Fruit fly (Drosophila melanogaster) whole organism, prepupa: Measurements from ENCODE around the gene CG3655.

Source experiments
- Blimp-1 ChIP-seq: fragments of 200-800 bp; sonication (Bioruptor generic); optimal IDR thresholded peaks from 3 replicates; lab custom pipeline; 2017; ENCODE audit warnings: missing biosample characterization, missing genetic modification characterization, mild to moderate bottlenecking, moderate library complexity, missing genetic modification reagents
- CG10631 ChIP-seq: fragments of 200-800 bp; sonication (Bioruptor generic); optimal IDR thresholded peaks from 2 replicates; lab custom pipeline; 2016; ENCODE audit warnings: missing biosample characterization, missing genetic modification characterization
- CG10669 ChIP-seq: fragments of 200-800 bp; sonication (Bioruptor generic); optimal IDR thresholded peaks from 3 replicates; lab custom pipeline; 2018; ENCODE audit warnings: missing biosample characterization, mild to moderate bottlenecking, missing genetic modification characterization, moderate library complexity
- CG11294 ChIP-seq: fragments of 200-800 bp; sonication (Bioruptor generic); IDR thresholded peaks from 2 replicates; pipeline ENCODE4 v1.3.6; 2022; ENCODE audit warnings: missing biosample characterization, missing genetic modification characterization
- CG11762 ChIP-seq: fragments of 200-800 bp; sonication (Bioruptor generic); optimal IDR thresholded peaks from 3 replicates; lab custom pipeline; 2016; ENCODE audit warnings: missing biosample characterization, missing genetic modification characterization; ENCODE audit not compliant: insufficient read depth
- CG11902 ChIP-seq: fragments of 200-800 bp; sonication (Bioruptor generic); optimal IDR thresholded peaks from 3 replicates; lab custom pipeline; 2016; ENCODE audit warnings: missing biosample characterization, missing genetic modification characterization
- CG15336 ChIP-seq: fragments of 200-800 bp; sonication (Bioruptor generic); IDR thresholded peaks from 2 replicates; pipeline ENCODE4 v1.3.6; 2022; ENCODE audit warnings: missing biosample characterization, missing genetic modification characterization
- CG1621 ChIP-seq: fragments of 200-800 bp; sonication (Bioruptor generic); optimal IDR thresholded peaks from 3 replicates; lab custom pipeline; 2018; ENCODE audit warnings: missing biosample characterization, mild to moderate bottlenecking, missing genetic modification characterization
- CG16779 ChIP-seq: fragments of 200-800 bp; sonication (Bioruptor generic); optimal IDR thresholded peaks from 3 replicates; lab custom pipeline; 2017; ENCODE audit warnings: missing biosample characterization, mild to moderate bottlenecking, missing genetic modification characterization
- CG31627 ChIP-seq: fragments of 200-800 bp; sonication (Bioruptor generic); optimal IDR thresholded peaks from 3 replicates; lab custom pipeline; 2016; ENCODE audit warnings: missing biosample characterization, missing genetic modification characterization
- CG34406 ChIP-seq: fragments of 200-800 bp; sonication (Bioruptor generic); optimal IDR thresholded peaks from 3 replicates; lab custom pipeline; 2016; ENCODE audit warnings: missing biosample characterization, missing genetic modification characterization
- CG3919 ChIP-seq: fragments of 200-800 bp; sonication (Bioruptor generic); optimal IDR thresholded peaks from 3 replicates; lab custom pipeline; 2016; ENCODE audit warnings: missing biosample characterization, missing genetic modification characterization
- CG4318 ChIP-seq: fragments of 200-800 bp; sonication (Bioruptor generic); optimal IDR thresholded peaks from 3 replicates; lab custom pipeline; 2017; ENCODE audit warnings: missing biosample characterization, mild to moderate bottlenecking, missing genetic modification characterization
- CG6163 ChIP-seq: fragments of 200-800 bp; sonication (Bioruptor generic); IDR thresholded peaks from 3 replicates; pipeline ENCODE4 v1.3.6; 2022; ENCODE audit warnings: missing biosample characterization, missing genetic modification characterization
- CG6276 ChIP-seq: fragments of 200-800 bp; sonication (Bioruptor generic); optimal IDR thresholded peaks from 2 replicates; lab custom pipeline; 2017; ENCODE audit warnings: missing biosample characterization, mild to moderate bottlenecking, missing genetic modification characterization
- CG6808 ChIP-seq: fragments of 200-800 bp; sonication (Bioruptor generic); optimal IDR thresholded peaks from 3 replicates; lab custom pipeline; 2017; ENCODE audit warnings: missing biosample characterization, missing genetic modification characterization, mild to moderate bottlenecking, moderate library complexity, missing genetic modification reagents
- CG6854 ChIP-seq: fragments of 200-800 bp; sonication (Bioruptor generic); optimal IDR thresholded peaks from 2 replicates; lab custom pipeline; 2017; ENCODE audit warnings: missing biosample characterization, mild to moderate bottlenecking, missing genetic modification characterization
- CG7368 ChIP-seq: fragments of 200-800 bp; sonication (Bioruptor generic); optimal IDR thresholded peaks from 3 replicates; lab custom pipeline; 2016; ENCODE audit warnings: missing biosample characterization, missing genetic modification characterization
- CG8319 ChIP-seq: fragments of 200-800 bp; sonication (Bioruptor generic); optimal IDR thresholded peaks from 3 replicates; lab custom pipeline; 2016; ENCODE audit warnings: missing biosample characterization, missing genetic modification characterization
- CG8632 ChIP-seq: fragments of 200-800 bp; sonication (Bioruptor generic); optimal IDR thresholded peaks from 3 replicates; lab custom pipeline; 2016; ENCODE audit warnings: missing biosample characterization, missing genetic modification characterization
- CG9139 ChIP-seq: fragments of 200-800 bp; sonication (Bioruptor generic); optimal IDR thresholded peaks from 3 replicates; lab custom pipeline; 2017; ENCODE audit warnings: missing biosample characterization, mild to moderate bottlenecking, missing genetic modification characterization
- Ets21C ChIP-seq: fragments of 200-800 bp; sonication (Bioruptor generic); optimal IDR thresholded peaks from 3 replicates; lab custom pipeline; 2016; ENCODE audit warnings: missing biosample characterization, missing genetic modification characterization
- Ets96B ChIP-seq: fragments of 200-800 bp; optimal IDR thresholded peaks from 2 replicates; lab custom pipeline; 2019; ENCODE audit warnings: missing biosample characterization, mild to moderate bottlenecking, missing genetic modification characterization, moderate library complexity
- Gug ChIP-seq: fragments of 200-800 bp; sonication (Bioruptor generic); IDR thresholded peaks from 2 replicates; pipeline ENCODE4 v1.3.6; 2022; ENCODE audit warnings: missing biosample characterization, missing genetic modification characterization
- Hr38 ChIP-seq: sonication (Bioruptor generic); optimal IDR thresholded peaks from 2 replicates; lab custom pipeline; 2016; ENCODE audit warnings: missing biosample characterization, missing genetic modification characterization
- Hr39 ChIP-seq: fragments of 200-800 bp; sonication (Bioruptor generic); optimal IDR thresholded peaks from 2 replicates; lab custom pipeline; 2016; ENCODE audit warnings: missing biosample characterization, missing genetic modification characterization
- Hr4 ChIP-seq: fragments of 200-800 bp; sonication (Bioruptor generic); optimal IDR thresholded peaks from 3 replicates; lab custom pipeline; 2016; ENCODE audit warnings: missing biosample characterization, missing genetic modification characterization
- Lpt ChIP-seq: fragments of 200-800 bp; sonication (Bioruptor generic); optimal IDR thresholded peaks from 3 replicates; lab custom pipeline; 2016; ENCODE audit warnings: missing biosample characterization, missing genetic modification characterization
- Met ChIP-seq: fragments of 200-800 bp; sonication (Bioruptor generic); optimal IDR thresholded peaks from 3 replicates; lab custom pipeline; 2016; ENCODE audit warnings: missing biosample characterization, missing genetic modification characterization
- OdsH ChIP-seq: fragments of 200-800 bp; sonication (Bioruptor generic); optimal IDR thresholded peaks from 3 replicates; lab custom pipeline; 2016; ENCODE audit warnings: missing biosample characterization, missing genetic modification characterization
- Smox ChIP-seq: fragments of 200-800 bp; sonication (Bioruptor generic); optimal IDR thresholded peaks from 3 replicates; lab custom pipeline; 2016; ENCODE audit warnings: missing biosample characterization, missing genetic modification characterization
- Sox102F ChIP-seq: fragments of 200-800 bp; sonication (Bioruptor generic); optimal IDR thresholded peaks from 2 replicates; lab custom pipeline; 2016; ENCODE audit warnings: missing biosample characterization, mild to moderate bottlenecking, missing genetic modification characterization
- Sox14 ChIP-seq: fragments of 200-800 bp; sonication (Bioruptor generic); optimal IDR thresholded peaks from 3 replicates; lab custom pipeline; 2016; ENCODE audit warnings: missing biosample characterization, missing genetic modification characterization
- Sox15 ChIP-seq: fragments of 200-800 bp; sonication (Bioruptor generic); optimal IDR thresholded peaks from 3 replicates; lab custom pipeline; 2016; ENCODE audit warnings: missing biosample characterization, missing genetic modification characterization
- achi ChIP-seq: fragments of 200-800 bp; sonication (Bioruptor generic); optimal IDR thresholded peaks from 3 replicates; lab custom pipeline; 2016; ENCODE audit warnings: missing biosample characterization, missing genetic modification characterization
- acj6 ChIP-seq: fragments of 200-800 bp; sonication (Bioruptor generic); optimal IDR thresholded peaks from 3 replicates; lab custom pipeline; 2016; ENCODE audit warnings: missing biosample characterization, missing genetic modification characterization
- cyc ChIP-seq: fragments of 200-800 bp; sonication (Bioruptor generic); optimal IDR thresholded peaks from 3 replicates; lab custom pipeline; 2016; ENCODE audit warnings: missing biosample characterization, missing genetic modification characterization
- dac ChIP-seq: fragments of 200-800 bp; sonication (Bioruptor generic); optimal IDR thresholded peaks from 2 replicates; lab custom pipeline; 2017; ENCODE audit warnings: missing biosample characterization, mild to moderate bottlenecking, missing genetic modification characterization
- dsx ChIP-seq: fragments of 200-800 bp; optimal IDR thresholded peaks from 3 replicates; lab custom pipeline; 2019; ENCODE audit warnings: missing biosample characterization, mild to moderate bottlenecking, missing genetic modification characterization, moderate library complexity; ENCODE audit not compliant: poor library complexity, severe bottlenecking
- eg ChIP-seq: fragments of 200-800 bp; sonication (Bioruptor generic); IDR thresholded peaks from 3 replicates; pipeline ENCODE4 v1.3.6; 2022; ENCODE audit warnings: missing biosample characterization, missing genetic modification characterization
- esn ChIP-seq: fragments of 200-800 bp; sonication (Bioruptor generic); optimal IDR thresholded peaks from 2 replicates; lab custom pipeline; 2016; ENCODE audit warnings: missing biosample characterization, mild to moderate bottlenecking, missing genetic modification characterization, moderate library complexity
- fd59A ChIP-seq: fragments of 200-800 bp; sonication (Bioruptor generic); optimal IDR thresholded peaks from 2 replicates; lab custom pipeline; 2017; ENCODE audit warnings: missing biosample characterization, mild to moderate bottlenecking, missing genetic modification characterization, missing genetic modification reagents
- fd85E ChIP-seq: fragments of 200-800 bp; sonication (Bioruptor generic); optimal IDR thresholded peaks from 3 replicates; lab custom pipeline; 2016; ENCODE audit warnings: missing biosample characterization, missing genetic modification characterization
- fkh ChIP-seq: fragments of 200-800 bp; sonication (Bioruptor generic); optimal IDR thresholded peaks from 3 replicates; lab custom pipeline; 2017; ENCODE audit warnings: missing biosample characterization, mild to moderate bottlenecking, missing genetic modification characterization, moderate library complexity
- lz ChIP-seq: fragments of 200-800 bp; sonication (Bioruptor generic); optimal IDR thresholded peaks from 3 replicates; lab custom pipeline; 2016; ENCODE audit warnings: missing biosample characterization, missing genetic modification characterization
- net ChIP-seq: fragments of 200-800 bp; sonication (Bioruptor generic); optimal IDR thresholded peaks from 3 replicates; lab custom pipeline; 2016; ENCODE audit warnings: missing biosample characterization, missing genetic modification characterization
- pdm3 ChIP-seq: fragments of 200-800 bp; sonication (Bioruptor generic); optimal IDR thresholded peaks from 3 replicates; lab custom pipeline; 2016; ENCODE audit warnings: missing biosample characterization, missing genetic modification characterization
- salr ChIP-seq, 2 experiments: fragments of 200-800 bp; sonication (Bioruptor generic); optimal IDR thresholded peaks; 3 replicates each; lab custom pipeline; 2016 to 2018; ENCODE audit warnings: missing biosample characterization in 2 of 2, missing genetic modification characterization in 2 of 2, mild to moderate bottlenecking in 1 of 2
- spab ChIP-seq: fragments of 200-800 bp; sonication (Bioruptor generic); optimal IDR thresholded peaks from 2 replicates; lab custom pipeline; 2017; ENCODE audit warnings: missing biosample characterization, mild to moderate bottlenecking, missing genetic modification characterization, missing genetic modification reagents
- ss ChIP-seq, 2 experiments: fragments of 200-800 bp; sonication (Bioruptor generic); optimal IDR thresholded peaks; 2 replicates in 1 of 2; 3 replicates in 1 of 2; lab custom pipeline; 2017 to 2018; ENCODE audit warnings: mild to moderate bottlenecking in 2 of 2, missing biosample characterization in 2 of 2, missing genetic modification characterization in 2 of 2, moderate library complexity in 1 of 2
- svp ChIP-seq: fragments of 200-800 bp; sonication (Bioruptor generic); peaks from one replicate; lab custom pipeline; 2016; ENCODE audit warnings: missing biosample characterization, missing genetic modification characterization
- vri ChIP-seq: fragments of 200-800 bp; sonication (Bioruptor generic); optimal IDR thresholded peaks from 3 replicates; lab custom pipeline; 2016; ENCODE audit warnings: missing biosample characterization, mild to moderate bottlenecking, missing genetic modification characterization

CG3655 gene

dm6 chrX:1083123-1083522, 51.6 kb downstream of the CG3655 start:
- TF ChIP-seq Gug (GFP tag; lab: Robert Waterston, UW) = peak; percentile 81
- TF ChIP-seq CG10669 = peak; percentile 60
- peak; percentile 51 for TF ChIP-seq Ets96B
- TF ChIP-seq CG6808 (GFP tag; lab: Kevin White, UChicago) = no peak
- TF ChIP-seq CG6276 (GFP tag; lab: Kevin White, UChicago) = peak; percentile 72
- TF ChIP-seq Lpt (GFP tag; lab: Kevin White, UChicago) = peak; percentile 76
- TF ChIP-seq CG31627 = peak; percentile 66
- no peak for TF ChIP-seq fd85E (GFP tag; lab: Kevin White, UChicago)
- TF ChIP-seq ss (GFP tag; optimal IDR thresholded peaks at IDR 0.05; lab: Kevin White, UChicago) = peak; percentile 4 to 29
- TF ChIP-seq fd59A (GFP tag; lab: Kevin White, UChicago) = peak; percentile 21
- TF ChIP-seq Ets21C (GFP tag; lab: Kevin White, UChicago) = peak; percentile 5
- TF ChIP-seq esn = peak; percentile 63
- no peak for TF ChIP-seq Blimp-1 (GFP tag; lab: Kevin White, UChicago)
- TF ChIP-seq svp (GFP tag; lab: Kevin White, UChicago) = peak; percentile 73
- TF ChIP-seq Hr39 = peak; percentile 64
- peak; percentile 68 for TF ChIP-seq OdsH
- peak; percentile 75 for TF ChIP-seq achi
- peak; percentile 46 for TF ChIP-seq CG8632
- peak; percentile 91 for TF ChIP-seq eg (GFP tag; lab: Robert Waterston, UW)
- peak; percentile 45 for TF ChIP-seq CG34406 (GFP tag; lab: Kevin White, UChicago)
- peak; percentile 53 for TF ChIP-seq Met
- peak; percentile 18 for TF ChIP-seq CG11902 (GFP tag; lab: Kevin White, UChicago)
- TF ChIP-seq net = peak; percentile 78
- peak; percentile 52 for TF ChIP-seq CG7368 (GFP tag; lab: Kevin White, UChicago)
- peak; percentile 77 for TF ChIP-seq pdm3 (GFP tag; lab: Kevin White, UChicago)
- peak; percentile 71 for TF ChIP-seq Sox14 (GFP tag; lab: Kevin White, UChicago)
- TF ChIP-seq dac = peak; percentile 74
- peak; percentile 31 to 55 for TF ChIP-seq salr (GFP tag; optimal IDR thresholded peaks at IDR 0.05; lab: Kevin White, UChicago)
- TF ChIP-seq dsx (GFP tag; lab: Kevin White, UChicago) = no peak
- TF ChIP-seq Hr4 (GFP tag; lab: Kevin White, UChicago) = peak; percentile 80
- TF ChIP-seq lz (GFP tag; lab: Kevin White, UChicago) = peak; percentile 61
- no peak for TF ChIP-seq CG6854 (GFP tag; lab: Kevin White, UChicago)
- TF ChIP-seq Sox102F = peak; percentile 40
- TF ChIP-seq Smox = peak; percentile 49
- peak; percentile 36 for TF ChIP-seq CG1621 (tag; lab: Kevin White, UChicago)
- TF ChIP-seq CG10631 (GFP tag; lab: Kevin White, UChicago) = peak; percentile 68
- TF ChIP-seq spab (GFP tag; lab: Kevin White, UChicago) = peak; percentile 35
- TF ChIP-seq Hr38 (GFP tag; lab: Kevin White, UChicago) = no peak
- TF ChIP-seq CG11294 (GFP tag; lab: Robert Waterston, UW) = peak; percentile 64; the same call in 1 of the 2 replicates
- TF ChIP-seq CG15336 = peak; percentile 84
- peak; percentile 44 for TF ChIP-seq Sox15 (GFP tag; lab: Kevin White, UChicago)
- peak; percentile 26 for TF ChIP-seq CG11762 (GFP tag; lab: Kevin White, UChicago)
- TF ChIP-seq fkh = no peak
- TF ChIP-seq acj6 = peak; percentile 68
- peak; percentile 60 for TF ChIP-seq cyc (GFP tag; lab: Kevin White, UChicago)
- peak; percentile 82 for TF ChIP-seq CG3919 (GFP tag; lab: Kevin White, UChicago)
- peak; percentile 32 for TF ChIP-seq CG8319
- peak; percentile 35 for TF ChIP-seq CG16779
- peak; percentile 22 for TF ChIP-seq CG9139 (GFP tag; lab: Kevin White, UChicago)
- TF ChIP-seq vri = no peak
- peak; percentile 80 for TF ChIP-seq CG4318 (GFP tag; lab: Kevin White, UChicago)
- TF ChIP-seq CG6163 (GFP tag; lab: Robert Waterston, UW) = peak; percentile 90
